Fruit fly (Drosophila melanogaster): ENCODE data around the gene CG14712.
A peak's percentile ranks its signal among the peaks of the same experiment; 100 is the strongest.

CG14712 gene

DNA sequence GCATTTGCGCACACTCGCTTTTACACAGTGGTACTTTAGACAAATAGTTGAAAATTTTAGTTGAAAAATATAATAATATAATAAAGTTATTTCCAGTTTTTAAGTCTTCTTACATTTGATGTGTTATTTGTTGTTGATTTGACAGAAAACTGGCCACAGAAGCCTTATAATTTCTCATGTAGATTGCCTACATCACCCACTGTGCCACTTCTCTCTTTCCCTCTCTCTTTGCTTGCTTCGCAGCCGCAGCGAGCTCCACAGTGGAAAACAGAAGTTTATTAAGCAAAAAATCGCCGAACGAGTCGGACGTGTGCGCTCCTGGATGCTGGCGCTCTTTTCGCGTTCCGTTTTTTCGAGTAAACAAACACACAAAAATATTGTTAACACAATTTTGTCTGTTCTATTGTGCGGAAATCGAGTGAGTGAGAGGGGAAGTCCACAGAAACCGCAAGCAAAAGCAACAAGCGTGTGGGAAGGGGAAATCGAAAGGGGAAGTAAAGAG is 27.4 kb downstream of the CG14712 start, which contains the start of gene CG42327 (continued):
- TF ChIP-seq gfzf (GFP tag; optimal IDR thresholded peaks at IDR 0.05) (no peak), CG6272 (GFP tag; IDR thresholded peaks at IDR 0.05) (peak; percentile 93), CG8944 (GFP tag; optimal IDR thresholded peaks at IDR 0.05) (peak; percentile 81), zen2 (GFP tag; IDR thresholded peaks at IDR 0.05; ENCODE audit: partially characterized antibody) (no peak), odd (GFP tag; optimal IDR thresholded peaks at IDR 0.05) (peak; percentile 90), fru (optimal IDR thresholded peaks at IDR 0.05) (no peak), Dad (GFP tag; optimal IDR thresholded peaks at IDR 0.05) (peak; percentile 79), hkb (optimal IDR thresholded peaks at IDR 0.05) (no peak), hkb (GFP tag; IDR thresholded peaks at IDR 0.05) (peak; percentile 98), CG13123 (GFP tag; optimal IDR thresholded peaks at IDR 0.05) (peak; percentile 90), CG11695 (GFP tag; IDR thresholded peaks at IDR 0.05) (peak; percentile 95), chn (GFP tag; optimal IDR thresholded peaks at IDR 0.05) (peak; percentile 92), sna (GFP tag; IDR thresholded peaks at IDR 0.05; ENCODE audit: partially characterized antibody) (peak; percentile 64), CG10267 (tag; optimal IDR thresholded peaks at IDR 0.05) (peak; percentile 90), CG7963 (GFP tag; IDR thresholded peaks at IDR 0.05; ENCODE audit: partially characterized antibody) (no peak), btn (GFP tag; optimal IDR thresholded peaks at IDR 0.05) (peak; percentile 79), CG18262 (tag; optimal IDR thresholded peaks at IDR 0.05) (peak; percentile 97), CG4424 (GFP tag; optimal IDR thresholded peaks at IDR 0.05) (peak; percentile 95), CG13624 (GFP tag; optimal IDR thresholded peaks at IDR 0.05) (peak; percentile 52), CG10274 (GFP tag; optimal IDR thresholded peaks at IDR 0.05) (peak; percentile 70), BtbVII (GFP tag; optimal IDR thresholded peaks at IDR 0.05) (peak; percentile 93), ap (GFP tag; IDR thresholded peaks at IDR 0.05) (peak; percentile 93), dmrt99B (tag; optimal IDR thresholded peaks at IDR 0.05) (peak; percentile 96), CG1603 (tag; optimal IDR thresholded peaks at IDR 0.05) (peak; percentile 84), dimm (GFP tag; IDR thresholded peaks at IDR 0.05) (peak; percentile 77), CG16779 (GFP tag; IDR thresholded peaks at IDR 0.05) (peak; percentile 51; the same call in 1 of the 2 replicates), hb (GFP tag; IDR thresholded peaks at IDR 0.05; ENCODE audit: partially characterized antibody) (no peak), gsb-n (tag; optimal IDR thresholded peaks at IDR 0.05) (peak; percentile 97), CG4730 (GFP tag; IDR thresholded peaks at IDR 0.05) (peak; percentile 93), CG17359 (tag; optimal IDR thresholded peaks at IDR 0.05) (peak; percentile 96), Awh (GFP tag; IDR thresholded peaks at IDR 0.05) (peak; percentile 97), NFAT (GFP tag; IDR thresholded peaks at IDR 0.05) (peak; percentile 72), Antp (GFP tag; optimal IDR thresholded peaks at IDR 0.05) (peak; percentile 82), lilli (GFP tag; optimal IDR thresholded peaks at IDR 0.05) (peak; percentile 88), Bgb (GFP tag; IDR thresholded peaks at IDR 0.05; ENCODE audit: partially characterized antibody) (peak; percentile 50), CG2889 (GFP tag; IDR thresholded peaks at IDR 0.05) (peak; percentile 88), BEAF-32 (GFP tag; optimal IDR thresholded peaks at IDR 0.05) (no peak), CG4854 (GFP tag; optimal IDR thresholded peaks at IDR 0.05) (peak; percentile 83), CG12236 (GFP tag; optimal IDR thresholded peaks at IDR 0.05) (peak; percentile 42), Gsc (GFP tag; IDR thresholded peaks at IDR 0.05) (peak; percentile 67), Meics (GFP tag; optimal IDR thresholded peaks at IDR 0.05) (peak; percentile 90), Sry-β (GFP tag; optimal IDR thresholded peaks at IDR 0.05) (peak; percentile 66), ATbp (GFP tag; optimal IDR thresholded peaks at IDR 0.05) (peak; percentile 96), Atf-2 (GFP tag; optimal IDR thresholded peaks at IDR 0.05) (peak; percentile 82), Aef1 (GFP tag; IDR thresholded peaks at IDR 0.05) (peak; percentile 84), CG7928 (GFP tag; optimal IDR thresholded peaks at IDR 0.05) (peak; percentile 51), wor (GFP tag; IDR thresholded peaks at IDR 0.05) (peak; percentile 93), stc (GFP tag; IDR thresholded peaks at IDR 0.05) (peak; percentile 98), mam (GFP tag; optimal IDR thresholded peaks at IDR 0.05) (peak; percentile 47), HLHmδ (GFP tag; optimal IDR thresholded peaks at IDR 0.05) (no peak), repo (GFP tag; optimal IDR thresholded peaks at IDR 0.05) (peak; percentile 83)

Data from whole organism, embryonic.